Worm (Caenorhabditis elegans) whole organism, L4/young adult: Measurements from ENCODE around the gene srh-293.

Experiments used
- W03F9.2 ChIP-seq: fragments of 150-350 bp; optimal IDR thresholded peaks from 2 replicates; lab custom pipeline; 2014; ENCODE audit warnings: missing biosample characterization, missing genetic modification characterization
- him-1 ChIP-seq: sonication (generic microtip); optimal IDR thresholded peaks from 2 replicates; lab custom pipeline; 2016; ENCODE audit warnings: missing genotype, missing genetic modification reagents, missing genetic modification characterization, missing compliant biosample characterization

DNA sequence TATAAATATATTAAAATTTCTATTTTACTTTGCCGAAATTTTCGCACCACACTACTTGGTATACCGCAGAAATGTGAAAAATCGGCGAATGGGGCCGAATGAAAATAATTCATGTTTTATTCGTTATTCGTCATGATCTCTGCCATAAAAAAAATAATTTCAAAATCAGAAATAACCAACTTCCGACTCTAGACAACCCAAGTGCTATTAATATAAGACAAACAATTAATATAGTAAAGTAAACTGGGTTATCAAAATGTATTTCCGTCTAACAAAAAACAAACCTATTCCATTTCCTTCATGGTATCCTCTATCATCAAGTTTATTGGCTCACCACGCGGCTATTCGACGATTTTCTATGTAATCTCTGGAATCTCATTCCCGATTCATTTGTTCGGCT lies at the start of gene srh-293:
- no peak for TF ChIP-seq W03F9.2
- no peak for TF ChIP-seq him-1
